Worm (Caenorhabditis elegans) whole organism, early embryonic: ENCODE results near the gene fbxb-104.

ENCODE experiments used
- B0310.2 ChIP-seq: sonication (generic microtip); optimal IDR thresholded peaks from 2 replicates; lab custom pipeline; 2016; ENCODE audit warnings: mild to moderate bottlenecking, missing genetic modification characterization, missing compliant biosample characterization
- aly-1 ChIP-seq: sonication (generic microtip); optimal IDR thresholded peaks from 2 replicates; lab custom pipeline; 2016; ENCODE audit warnings: missing genetic modification characterization, missing compliant biosample characterization
- ama-1 ChIP-seq: fragments of 150-350 bp; optimal IDR thresholded peaks from 2 replicates; lab custom pipeline; 2014
- ceh-13 ChIP-seq: fragments of 200-800 bp; sonication (Bioruptor generic); optimal IDR thresholded peaks from 2 replicates; lab custom pipeline; 2018; ENCODE audit warnings: mild to moderate bottlenecking, missing genetic modification characterization, missing compliant biosample characterization
- flt-1 ChIP-seq: fragments of 200-800 bp; sonication (Bioruptor generic); IDR thresholded peaks from 2 replicates; pipeline ENCODE4 v1.3.6; 2022; ENCODE audit warnings: missing genetic modification characterization, missing compliant biosample characterization
- pes-1 ChIP-seq: fragments of 200-800 bp; sonication (Bioruptor generic); IDR thresholded peaks from 2 replicates; pipeline ENCODE4 v1.3.6; 2022; ENCODE audit warnings: missing genetic modification reagents, missing genetic modification characterization, missing compliant biosample characterization
- scrt-1 ChIP-seq: fragments of 200-800 bp; sonication (Bioruptor generic); IDR thresholded peaks from 2 replicates; pipeline ENCODE4 v1.3.6; 2022; ENCODE audit warnings: missing genetic modification characterization, missing compliant biosample characterization
- sea-1 ChIP-seq: fragments of 200-800 bp; sonication (Bioruptor generic); conservative IDR thresholded peaks from 2 replicates; pipeline ENCODE4 v1.3.6; 2022; ENCODE audit warnings: missing genetic modification characterization, missing compliant biosample characterization
- tbx-11 ChIP-seq: fragments of 200-800 bp; sonication (Bioruptor generic); IDR thresholded peaks from 2 replicates; pipeline ENCODE4 v1.3.6; 2022; ENCODE audit warnings: missing genetic modification characterization, missing compliant biosample characterization
- tbx-37 ChIP-seq: fragments of 200-800 bp; sonication (Bioruptor generic); conservative IDR thresholded peaks from 2 replicates; pipeline ENCODE4 v1.3.6; 2022; ENCODE audit warnings: missing genetic modification reagents, missing genetic modification characterization, missing compliant biosample characterization

- TF ChIP-seq B0310.2 (tag; lab: Kevin White, UChicago), result no peak
- no peak for TF ChIP-seq tbx-37 (GFP tag; lab: Robert Waterston, UW)
- TF ChIP-seq ama-1, result no peak
- TF ChIP-seq flt-1 (GFP tag; lab: Robert Waterston, UW), result no peak
- TF ChIP-seq scrt-1 (GFP tag; lab: Robert Waterston, UW), result no peak
- no peak for TF ChIP-seq sea-1 (GFP tag; lab: Robert Waterston, UW)
- no peak for TF ChIP-seq pes-1 (GFP tag; lab: Robert Waterston, UW)
- TF ChIP-seq tbx-11, result no peak
- no peak for TF ChIP-seq aly-1
- TF ChIP-seq ceh-13 (GFP tag; lab: Kevin White, UChicago), result no peak
Observed at ce11 chrII:3445285-3445806, 31.7 kb downstream of the fbxb-104 start, which contains the start of the genes C16C8.5 and C16C8.16.
